Worm (Caenorhabditis elegans): ENCODE data around the gene F08F8.9.

The F08F8.9 gene

DNA sequence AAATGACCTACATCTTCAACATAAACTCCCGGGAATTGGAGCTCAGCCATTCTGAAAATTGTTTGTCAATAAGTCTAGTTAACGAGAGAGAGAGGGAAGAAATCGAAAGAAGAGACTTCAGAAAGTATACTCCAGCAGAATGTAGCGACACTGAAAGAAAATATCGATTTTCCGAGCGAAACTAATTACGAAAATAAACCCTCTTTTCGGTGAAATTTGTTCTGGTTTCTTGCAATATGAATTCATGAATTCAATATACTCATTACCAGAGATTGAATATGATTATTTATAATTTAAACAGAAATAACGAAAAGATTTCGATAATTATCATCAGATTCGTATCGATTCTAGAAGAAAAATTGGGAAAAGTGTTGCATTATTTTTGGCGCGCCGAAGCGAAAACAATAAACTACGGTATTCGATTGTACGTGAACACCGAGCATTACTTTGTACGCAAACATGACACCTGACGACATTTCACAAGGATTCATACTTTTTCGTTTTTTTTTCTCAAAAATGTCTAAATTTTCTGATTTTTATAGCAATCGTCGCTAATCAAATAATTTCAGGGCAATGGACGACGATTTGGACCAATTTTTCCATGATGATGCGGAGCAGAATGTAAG, 27.9 kb upstream of the F08F8.9 start, which contains the start of the genes hmg-4 and T20B12.3 (continued):
- no peak for TF ChIP-seq ets-5 (GFP tag; IDR thresholded peaks at IDR 0.05)
- peak; percentile 58 for TF ChIP-seq snu-23 (GFP tag; optimal IDR thresholded peaks at IDR 0.05)
- TF ChIP-seq efl-3 (GFP tag; optimal IDR thresholded peaks at IDR 0.05): no peak
- peak; percentile 18 for TF ChIP-seq swsn-7 (tag; optimal IDR thresholded peaks at IDR 0.05)
- TF ChIP-seq alr-1 (tag; optimal IDR thresholded peaks at IDR 0.05; ENCODE audit: borderline replicate concordance): no peak
- no peak for TF ChIP-seq nhr-28 (tag; optimal IDR thresholded peaks at IDR 0.05)

DNA sequence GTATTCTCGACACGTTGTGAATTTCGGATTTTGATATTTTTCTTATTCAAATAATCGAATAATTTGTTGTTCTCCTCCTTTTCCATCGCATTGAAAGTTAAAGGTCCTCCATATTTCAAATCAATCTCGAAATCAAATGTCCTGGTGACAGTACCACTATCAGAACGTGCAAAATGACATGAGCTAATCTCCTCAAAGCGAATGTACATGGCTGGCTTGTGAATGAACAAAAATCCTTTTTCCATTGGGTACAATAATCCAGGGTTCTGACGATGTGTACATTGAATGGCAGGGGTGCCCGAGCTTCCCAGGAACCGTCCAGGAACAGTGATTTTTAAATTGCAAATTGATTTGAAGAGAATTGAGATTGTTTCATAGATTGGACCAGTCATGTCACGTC, 26.3 kb upstream of the F08F8.9 start:
- TF ChIP-seq lin-39 (tag; optimal IDR thresholded peaks at IDR 0.05) (no peak), ama-1 (optimal IDR thresholded peaks at IDR 0.05) (no peak), xbp-1 (tag; optimal IDR thresholded peaks at IDR 0.05) (no peak), pqm-1 (tag; optimal IDR thresholded peaks at IDR 0.05) (no peak), nhr-47 (tag; optimal IDR thresholded peaks at IDR 0.05) (no peak), aha-1 (tag; optimal IDR thresholded peaks at IDR 0.05) (no peak), pag-3 (tag; optimal IDR thresholded peaks at IDR 0.05; ENCODE audit: borderline replicate concordance, insufficient read depth) (no peak), snu-23 (GFP tag; optimal IDR thresholded peaks at IDR 0.05) (no peak), lin-15B (tag; optimal IDR thresholded peaks at IDR 0.05) (no peak)

DNA sequence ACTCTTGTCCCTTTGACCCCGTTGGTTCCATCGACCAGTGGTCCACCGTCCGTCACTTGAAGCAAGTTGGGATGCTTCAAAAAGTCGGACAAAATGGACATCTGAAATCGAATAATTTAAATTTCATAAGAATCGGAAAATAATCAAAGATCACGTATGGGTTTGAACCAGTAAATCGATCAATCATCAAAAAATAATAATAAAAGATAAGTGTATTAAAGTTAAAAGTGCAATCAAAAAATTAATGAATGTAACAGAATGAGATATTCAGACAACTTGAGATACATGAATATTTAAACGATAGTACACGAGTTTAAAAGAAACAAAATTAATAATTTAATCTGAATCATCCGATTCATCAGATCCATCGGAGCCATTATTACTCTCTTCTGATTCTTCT, 25.2 kb upstream of the F08F8.9 start, which contains the start of gene T20B12.7:
Gene T20B12.7, minus strand, starts transcription at position 101 of the 400 bp plus-strand sequence.
- TF ChIP-seq dsc-1 (tag; optimal IDR thresholded peaks at IDR 0.05): no peak
- no peak for TF ChIP-seq skn-1 (tag; optimal IDR thresholded peaks at IDR 0.05)
- TF ChIP-seq C04F5.9 (tag; optimal IDR thresholded peaks at IDR 0.05): no peak
- TF ChIP-seq nhr-47 (tag; optimal IDR thresholded peaks at IDR 0.05): no peak
- no peak for TF ChIP-seq fkh-4 (tag; optimal IDR thresholded peaks at IDR 0.05; ENCODE audit: borderline replicate concordance)
- TF ChIP-seq nhr-90 (tag; optimal IDR thresholded peaks at IDR 0.05; ENCODE audit: poor library complexity): no peak
- no peak for TF ChIP-seq irx-1 (tag; optimal IDR thresholded peaks at IDR 0.05)
- no peak for TF ChIP-seq sup-37 (GFP tag; optimal IDR thresholded peaks at IDR 0.05)
- no peak for TF ChIP-seq mep-1 (tag; optimal IDR thresholded peaks at IDR 0.05)

DNA sequence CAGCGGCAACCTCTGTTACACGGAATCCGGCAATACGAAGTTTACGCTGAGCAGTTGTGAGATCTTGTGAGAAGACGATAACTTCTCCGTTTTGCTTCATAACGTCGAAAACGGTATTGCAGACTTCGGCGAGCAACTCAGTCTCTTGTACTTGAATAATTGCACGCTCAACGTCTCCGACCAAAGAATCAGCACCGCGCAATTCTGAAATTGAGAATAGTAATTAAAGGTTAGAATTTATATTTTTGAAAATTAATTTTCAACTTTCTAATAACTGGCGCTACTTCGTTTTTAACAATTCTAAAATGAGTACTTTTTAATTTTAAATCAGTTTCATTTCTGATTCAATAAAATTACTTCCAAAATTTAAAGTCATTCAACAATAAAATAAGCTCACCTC, 24.8 kb upstream of the F08F8.9 start:
- TF ChIP-seq lin-13 (GFP tag; optimal IDR thresholded peaks at IDR 0.05) (no peak), unc-130 (tag; optimal IDR thresholded peaks at IDR 0.05) (no peak)

- TF ChIP-seq efl-1 (optimal IDR thresholded peaks at IDR 0.05): peak; percentile 10 to 50
- peak; percentile 26 to 93 for TF ChIP-seq efl-1 (GFP tag; optimal IDR thresholded peaks at IDR 0.05 in 1 of 2)
- no peak for TF ChIP-seq rnt-1 (tag; optimal IDR thresholded peaks at IDR 0.05)
- TF ChIP-seq lin-15B (tag; optimal IDR thresholded peaks at IDR 0.05): no peak
- no peak for TF ChIP-seq sup-37 (GFP tag; optimal IDR thresholded peaks at IDR 0.05)
- peak; percentile 27 for TF ChIP-seq F16B12.6 (tag; optimal IDR thresholded peaks at IDR 0.05)
- no peak for TF ChIP-seq Y116A8C.19 (tag; optimal IDR thresholded peaks at IDR 0.05; ENCODE audit: borderline replicate concordance)
- no peak for TF ChIP-seq elt-2 (tag; optimal IDR thresholded peaks at IDR 0.05)
- TF ChIP-seq elt-3 (tag; optimal IDR thresholded peaks at IDR 0.05): peak in 5 of 6 experiments; percentile 14 to 91 (median 53)
- TF ChIP-seq lin-35 (GFP tag; optimal IDR thresholded peaks at IDR 0.05): peak; percentile 36 to 85
- no peak for TF ChIP-seq efl-3 (GFP tag; optimal IDR thresholded peaks at IDR 0.05)
- peak; percentile 52 for TF ChIP-seq lir-3 (tag; optimal IDR thresholded peaks at IDR 0.05; ENCODE audit: poor library complexity)
- TF ChIP-seq dsc-1 (tag; optimal IDR thresholded peaks at IDR 0.05): peak; percentile 14
- TF ChIP-seq ceh-82 (tag; optimal IDR thresholded peaks at IDR 0.05): peak in 1 of 3 experiments; percentile 19
- peak; percentile 79 for TF ChIP-seq nhr-47 (tag; optimal IDR thresholded peaks at IDR 0.05)
- no peak for TF ChIP-seq mab-9 (GFP tag; IDR thresholded peaks at IDR 0.05)
- TF ChIP-seq unc-98 (GFP tag; IDR thresholded peaks at IDR 0.05): no peak
- no peak for TF ChIP-seq hlh-4 (tag; optimal IDR thresholded peaks at IDR 0.05)
- no peak for TF ChIP-seq aha-1 (tag; optimal IDR thresholded peaks at IDR 0.05)
- TF ChIP-seq ceh-63 (GFP tag; optimal IDR thresholded peaks at IDR 0.05): no peak
- no peak for TF ChIP-seq zip-4 (GFP tag; optimal IDR thresholded peaks at IDR 0.05)
- TF ChIP-seq vab-15 (tag; optimal IDR thresholded peaks at IDR 0.05): peak; percentile 33
- TF ChIP-seq lin-14 (GFP tag; optimal IDR thresholded peaks at IDR 0.05): peak; percentile 90
- TF ChIP-seq nhr-84 (tag; optimal IDR thresholded peaks at IDR 0.05): no peak
- TF ChIP-seq ztf-11 (tag; optimal IDR thresholded peaks at IDR 0.05): no peak
Measured at ce11 chrIII:7376143-7376802, 22.5 kb upstream of the F08F8.9 start.
